Worm (Caenorhabditis elegans) whole organism, L3 larva: ENCODE results near the gene daf-15.
A peak's percentile ranks its signal among the peaks of the same experiment; 100 is the strongest.

Experiments
- ZK546.5 ChIP-seq: sonication (generic microtip); optimal IDR thresholded peaks from 2 replicates; lab custom pipeline; 2017; ENCODE audit warnings: missing biosample characterization, missing genetic modification characterization
- aly-2 ChIP-seq: fragments of 150-350 bp; optimal IDR thresholded peaks from 2 replicates; lab custom pipeline; 2014; ENCODE audit warnings: missing biosample characterization, missing genetic modification characterization
- ama-1 ChIP-seq: fragments of 150-350 bp; optimal IDR thresholded peaks from 2 replicates; lab custom pipeline; 2018
- ceh-16 ChIP-seq: sonication (generic microtip); optimal IDR thresholded peaks from 2 replicates; lab custom pipeline; 2017; ENCODE audit warnings: missing biosample characterization, missing genetic modification characterization
- ceh-28 ChIP-seq: fragments of 150-350 bp; optimal IDR thresholded peaks from 2 replicates; lab custom pipeline; 2014; ENCODE audit warnings: missing biosample characterization, missing genetic modification reagents, missing genetic modification characterization
- ceh-9 ChIP-seq: sonication (generic microtip); optimal IDR thresholded peaks from 2 replicates; lab custom pipeline; 2018; ENCODE audit warnings: missing biosample characterization, missing genetic modification characterization
- daf-12 ChIP-seq: fragments of 150-350 bp; optimal IDR thresholded peaks from 2 replicates; lab custom pipeline; 2014; ENCODE audit warnings: missing biosample characterization, missing genetic modification reagents, missing genetic modification characterization
- egl-27 ChIP-seq: sonication (generic microtip); optimal IDR thresholded peaks from 4 replicates; lab custom pipeline; 2017; ENCODE audit warnings: missing biosample characterization, missing genetic modification reagents, missing genetic modification characterization
- elt-1 ChIP-seq: fragments of 150-350 bp; optimal IDR thresholded peaks from 2 replicates; lab custom pipeline; 2014; ENCODE audit warnings: missing biosample characterization, missing genetic modification characterization
- elt-2 ChIP-seq: sonication (generic microtip); optimal IDR thresholded peaks from 2 replicates; lab custom pipeline; 2016; ENCODE audit warnings: missing genetic modification reagents, mild to moderate bottlenecking, missing genetic modification characterization, missing compliant biosample characterization
- elt-3 ChIP-seq, 3 experiments: fragments of 150-350 bp in 1 of 3; sonication (generic microtip) in 2 of 3; optimal IDR thresholded peaks; 2 replicates in 2 of 3; 4 replicates in 1 of 3; lab custom pipeline; 2014 to 2017; ENCODE audit warnings: missing biosample characterization in 3 of 3, missing genetic modification characterization in 3 of 3
- fkh-10 ChIP-seq: sonication (generic microtip); optimal IDR thresholded peaks from 2 replicates; lab custom pipeline; 2017; ENCODE audit warnings: missing biosample characterization, missing genetic modification reagents, missing genetic modification characterization
- fkh-2 ChIP-seq: fragments of 150-350 bp; optimal IDR thresholded peaks from 2 replicates; lab custom pipeline; 2014; ENCODE audit warnings: missing biosample characterization, missing genetic modification reagents, missing genetic modification characterization
- fos-1 ChIP-seq: fragments of 150-350 bp; optimal IDR thresholded peaks from 2 replicates; lab custom pipeline; 2014; ENCODE audit warnings: missing biosample characterization, missing genetic modification characterization
- hmg-11 ChIP-seq: sonication (generic microtip); optimal IDR thresholded peaks from 2 replicates; lab custom pipeline; 2016; ENCODE audit warnings: missing genetic modification characterization, missing compliant biosample characterization
- jun-1 ChIP-seq: fragments of 150-350 bp; optimal IDR thresholded peaks from 2 replicates; lab custom pipeline; 2014; ENCODE audit warnings: missing biosample characterization, missing genetic modification reagents, missing genetic modification characterization
- lin-15B ChIP-seq: fragments of 150-350 bp; optimal IDR thresholded peaks from 2 replicates; lab custom pipeline; 2014; ENCODE audit warnings: missing biosample characterization, missing genetic modification characterization
- lin-39 ChIP-seq: fragments of 150-350 bp; optimal IDR thresholded peaks from 2 replicates; lab custom pipeline; 2018; ENCODE audit warnings: missing biosample characterization, missing genetic modification reagents, missing genetic modification characterization
- lsy-12 ChIP-seq: sonication (generic microtip); optimal IDR thresholded peaks from 2 replicates; lab custom pipeline; 2016; ENCODE audit warnings: mild to moderate bottlenecking, missing genetic modification characterization, missing compliant biosample characterization
- mdl-1 ChIP-seq: fragments of 150-350 bp; optimal IDR thresholded peaks from 2 replicates; lab custom pipeline; 2014; ENCODE audit warnings: missing biosample characterization, missing genetic modification characterization
- mml-1 ChIP-seq: fragments of 150-350 bp; sonication (generic microtip); optimal IDR thresholded peaks from 3 replicates; lab custom pipeline; 2014; ENCODE audit warnings: missing biosample characterization, missing genetic modification characterization
- nfya-1 ChIP-seq: sonication (generic microtip); optimal IDR thresholded peaks from 2 replicates; lab custom pipeline; 2017; ENCODE audit warnings: missing genetic modification characterization, mild to moderate bottlenecking, missing compliant biosample characterization, antibody characterized with exemption, moderate library complexity; ENCODE audit not compliant: insufficient read depth
- nhr-11 ChIP-seq: fragments of 150-350 bp; optimal IDR thresholded peaks from 2 replicates; lab custom pipeline; 2014; ENCODE audit warnings: missing biosample characterization, missing genetic modification characterization
- nhr-12 ChIP-seq: fragments of 150-350 bp; optimal IDR thresholded peaks from 2 replicates; lab custom pipeline; 2014; ENCODE audit warnings: missing biosample characterization, missing genetic modification characterization
- nhr-23 ChIP-seq: fragments of 150-350 bp; optimal IDR thresholded peaks from 2 replicates; lab custom pipeline; 2014; ENCODE audit warnings: missing biosample characterization, missing genetic modification reagents, missing genetic modification characterization
- nhr-237 ChIP-seq: fragments of 150-350 bp; optimal IDR thresholded peaks from 2 replicates; lab custom pipeline; 2014; ENCODE audit warnings: missing biosample characterization, missing genetic modification characterization
- nhr-25 ChIP-seq: sonication (generic microtip); optimal IDR thresholded peaks from 2 replicates; lab custom pipeline; 2017; ENCODE audit warnings: missing biosample characterization, missing genetic modification characterization
- nhr-28 ChIP-seq: fragments of 150-350 bp; optimal IDR thresholded peaks from 2 replicates; lab custom pipeline; 2014; ENCODE audit warnings: missing biosample characterization, missing genetic modification characterization
- nhr-43 ChIP-seq: sonication (generic microtip); optimal IDR thresholded peaks from 2 replicates; lab custom pipeline; 2016; ENCODE audit warnings: mild to moderate bottlenecking, missing genetic modification characterization, missing compliant biosample characterization; ENCODE audit not compliant: poor library complexity, severe bottlenecking
- nhr-67 ChIP-seq: fragments of 150-350 bp; optimal IDR thresholded peaks from 2 replicates; lab custom pipeline; 2014; ENCODE audit warnings: missing biosample characterization, missing genetic modification characterization
- nhr-76 ChIP-seq: fragments of 150-350 bp; sonication (generic microtip); optimal IDR thresholded peaks from 5 replicates; lab custom pipeline; 2014; ENCODE audit warnings: missing biosample characterization, missing genetic modification characterization
- nhr-77 ChIP-seq: fragments of 150-350 bp; optimal IDR thresholded peaks from 2 replicates; lab custom pipeline; 2014; ENCODE audit warnings: missing biosample characterization, missing genetic modification characterization
- pha-4 ChIP-seq: fragments of 150-350 bp; optimal IDR thresholded peaks from 2 replicates; lab custom pipeline; 2014; ENCODE audit warnings: missing biosample characterization, missing genetic modification reagents, missing genetic modification characterization
- pqm-1 ChIP-seq: fragments of 150-350 bp; optimal IDR thresholded peaks from 2 replicates; lab custom pipeline; 2017; ENCODE audit warnings: missing biosample characterization, missing genetic modification characterization, inconsistent platforms
- sea-2 ChIP-seq: fragments of 150-350 bp; sonication (generic microtip); optimal IDR thresholded peaks from 4 replicates; lab custom pipeline; 2014; ENCODE audit warnings: missing biosample characterization, missing genetic modification reagents, missing genetic modification characterization
- skn-1 ChIP-seq: fragments of 150-350 bp; optimal IDR thresholded peaks from 2 replicates; lab custom pipeline; 2014; ENCODE audit warnings: missing biosample characterization, missing genetic modification characterization
- snpc-4 ChIP-seq: fragments of 150-350 bp; optimal IDR thresholded peaks from 2 replicates; lab custom pipeline; 2014; ENCODE audit warnings: missing biosample characterization, missing genetic modification characterization
- tbx-2 ChIP-seq: sonication (generic microtip); optimal IDR thresholded peaks from 2 replicates; lab custom pipeline; 2016; ENCODE audit warnings: mild to moderate bottlenecking, missing genetic modification characterization, missing compliant biosample characterization
- unc-39 ChIP-seq: sonication (generic microtip); optimal IDR thresholded peaks from 4 replicates; lab custom pipeline; 2017; ENCODE audit warnings: missing biosample characterization, missing genetic modification characterization
- unc-62 ChIP-seq: fragments of 150-350 bp; sonication (generic microtip); optimal IDR thresholded peaks from 4 replicates; lab custom pipeline; 2014; ENCODE audit warnings: missing biosample characterization, missing genetic modification reagents, missing genetic modification characterization
- zag-1 ChIP-seq: fragments of 150-350 bp; optimal IDR thresholded peaks from 2 replicates; lab custom pipeline; 2014; ENCODE audit warnings: missing biosample characterization, missing genetic modification characterization
- ztf-11 ChIP-seq: fragments of 150-350 bp; optimal IDR thresholded peaks from 2 replicates; lab custom pipeline; 2014; ENCODE audit warnings: missing biosample characterization, missing genetic modification characterization
- ztf-4 ChIP-seq: fragments of 150-350 bp; optimal IDR thresholded peaks from 2 replicates; lab custom pipeline; 2014; ENCODE audit warnings: missing biosample characterization, missing genetic modification characterization

daf-15 gene

DNA sequence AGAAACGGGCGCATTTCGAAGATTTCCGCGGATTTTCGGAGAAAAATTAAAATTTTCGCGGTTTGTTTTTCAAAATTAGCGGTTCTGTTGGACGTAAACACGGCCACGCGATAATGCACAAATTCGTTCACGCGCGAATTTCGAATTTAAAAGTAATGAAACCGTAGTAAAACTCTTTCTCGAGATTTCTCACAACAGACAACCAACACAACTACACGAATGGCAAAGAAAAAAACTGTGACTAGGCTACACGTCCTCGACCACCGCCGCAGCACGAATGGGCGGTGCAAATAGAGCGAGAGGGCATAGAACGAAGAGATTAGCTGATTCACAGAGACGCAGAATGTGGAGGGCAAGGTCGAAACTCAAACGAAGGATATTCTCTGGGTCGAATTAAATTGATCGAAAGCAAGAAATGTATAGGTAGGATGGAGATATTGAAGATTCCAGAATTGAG, 54.9 kb downstream of the daf-15 start, which contains the start of gene idh-1 (continued):
- TF ChIP-seq ceh-9 (tag; lab: Kevin White, UChicago) (no peak), nfya-1 (tag; lab: Kevin White, UChicago) (peak; percentile 58), hmg-11 (peak; percentile 27), elt-1 (tag; lab: Kevin White, UChicago) (no peak), zag-1 (tag; lab: Kevin White, UChicago) (no peak)

DNA sequence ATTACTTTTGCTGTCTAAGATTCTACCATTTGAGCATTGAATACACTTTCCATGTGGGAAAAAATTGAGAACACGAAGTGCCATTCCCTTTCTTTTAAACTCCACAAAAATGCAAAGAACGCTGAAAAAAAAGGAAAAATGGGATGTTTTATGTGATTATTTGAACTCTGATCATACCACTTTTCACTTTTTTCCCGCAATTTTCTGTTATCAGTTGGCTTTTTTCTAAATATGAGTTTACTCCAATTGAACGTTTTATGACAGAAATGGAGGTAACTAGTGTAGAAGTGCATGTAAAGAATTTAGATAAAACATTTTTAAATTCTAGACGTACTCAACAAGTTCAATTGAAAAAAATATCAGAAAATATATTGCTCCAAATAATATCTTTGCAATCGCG, 55.4 kb downstream of the daf-15 start:
- TF ChIP-seq nhr-43 (tag; lab: Kevin White, UChicago): no peak
- TF ChIP-seq nhr-76 (tag; lab: Kevin White, UChicago): no peak
- TF ChIP-seq nfya-1 (tag; lab: Kevin White, UChicago): no peak
- TF ChIP-seq unc-39 (tag; lab: Kevin White, UChicago): no peak
- no peak for TF ChIP-seq ama-1 (lab: Kevin White, UChicago)
- peak; percentile 20 for TF ChIP-seq pha-4 (tag; lab: Kevin White, UChicago)
- TF ChIP-seq pqm-1 (tag; lab: Kevin White, UChicago): peak; percentile 28
- TF ChIP-seq skn-1 (tag; lab: Kevin White, UChicago): no peak
- TF ChIP-seq elt-2 (tag; lab: Kevin White, UChicago): peak; percentile 79
- TF ChIP-seq nhr-28 (tag; lab: Kevin White, UChicago): no peak
- TF ChIP-seq daf-12: no peak
- TF ChIP-seq tbx-2 (tag; lab: Kevin White, UChicago): no peak
- no peak for TF ChIP-seq mml-1 (tag; lab: Kevin White, UChicago)
- no peak for TF ChIP-seq lsy-12 (tag; lab: Kevin White, UChicago)
- no peak for TF ChIP-seq ztf-4 (tag; lab: Kevin White, UChicago)
- no peak for TF ChIP-seq aly-2 (tag; lab: Kevin White, UChicago)

DNA sequence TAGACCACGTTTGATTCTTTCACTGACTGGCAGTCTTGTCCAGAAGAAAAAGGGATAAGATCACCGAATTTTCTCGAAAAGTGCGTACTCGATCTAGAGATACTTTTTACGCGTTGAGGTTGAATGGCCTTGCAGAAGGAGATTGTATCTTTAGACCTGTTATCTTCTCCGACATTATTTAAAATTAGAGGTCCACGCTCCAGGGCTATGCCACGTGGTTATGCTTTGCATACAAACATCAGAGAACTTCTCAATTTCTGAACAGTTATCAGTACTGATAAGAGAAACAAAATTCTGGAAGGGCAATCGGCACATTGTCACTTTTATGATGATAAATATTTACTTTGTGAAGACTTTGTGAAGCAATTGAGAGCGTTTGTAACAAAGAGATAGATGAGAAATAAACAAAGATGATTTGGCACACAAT, 56.1 kb downstream of the daf-15 start:
- TF ChIP-seq egl-27 (tag; lab: Kevin White, UChicago) (no peak), nhr-11 (no peak), tbx-2 (tag; lab: Kevin White, UChicago) (peak; percentile 9), fkh-10 (GFP tag; lab: Kevin White, UChicago) (no peak), elt-2 (tag; lab: Kevin White, UChicago) (peak; percentile 97), daf-12 (no peak), lsy-12 (tag; lab: Kevin White, UChicago) (peak; percentile 67), pqm-1 (tag; lab: Kevin White, UChicago) (peak; percentile 96), nhr-25 (tag; lab: Kevin White, UChicago) (peak; percentile 88), mml-1 (tag; lab: Kevin White, UChicago) (no peak), sea-2 (GFP tag; lab: Kevin White, UChicago) (no peak), lin-15B (tag; lab: Kevin White, UChicago) (no peak), ama-1 (lab: Kevin White, UChicago) (no peak), nhr-77 (tag; lab: Kevin White, UChicago) (no peak), jun-1 (tag; lab: Kevin White, UChicago) (peak; percentile 64), ceh-16 (tag; lab: Kevin White, UChicago) (no peak), mdl-1 (tag; lab: Kevin White, UChicago) (peak; percentile 35), lin-39 (tag; lab: Kevin White, UChicago) (no peak), ztf-11 (tag; lab: Kevin White, UChicago) (no peak), nhr-23 (tag; lab: Kevin White, UChicago) (peak; percentile 88), nhr-43 (tag; lab: Kevin White, UChicago) (peak; percentile 53), ceh-9 (tag; lab: Kevin White, UChicago) (no peak), skn-1 (tag; lab: Kevin White, UChicago) (peak; percentile 86), nhr-237 (tag; lab: Kevin White, UChicago) (no peak), ZK546.5 (no peak), hmg-11 (no peak), unc-62 (no peak), zag-1 (tag; lab: Kevin White, UChicago) (no peak), pha-4 (tag; lab: Kevin White, UChicago) (peak; percentile 99), aly-2 (tag; lab: Kevin White, UChicago) (no peak), snpc-4 (tag; lab: Kevin White, UChicago) (peak; percentile 13), nhr-67 (no peak), nhr-76 (tag; lab: Kevin White, UChicago) (no peak), nhr-12 (tag; lab: Kevin White, UChicago) (no peak), elt-1 (tag; lab: Kevin White, UChicago) (peak; percentile 71), ceh-28 (no peak), fos-1 (peak; percentile 58), nfya-1 (tag; lab: Kevin White, UChicago) (peak; percentile 23), ztf-4 (tag; lab: Kevin White, UChicago) (peak; percentile 30), elt-3 (tag; optimal IDR thresholded peaks at IDR 0.05; lab: Kevin White, UChicago) (peak in 2 of 3 experiments; percentile 22 to 50), fkh-2 (tag; lab: Kevin White, UChicago) (no peak)
